In genomic region chr3L:3875004-3875403, dm6 we compare ENCODE assay signal across 1 fruit fly cellular context.
TF ChIP-seq lines count a peak whose summit lies in the region.

No protein-coding gene starts in this region.

TF ChIP-seq in whole organism, embryonic, 481 proteins besides CTCF, POLR2A, EP300 and RAD21 (continued from another document):
- TF ChIP-seq hbn (GFP tag; IDR thresholded peaks at IDR 0.05; lab: Robert Waterston, UW; ENCODE audit: partially characterized antibody) (no peak), ac (GFP tag; optimal IDR thresholded peaks at IDR 0.05; lab: Kevin White, UChicago) (peak; percentile 33), CG16863 (GFP tag; optimal IDR thresholded peaks at IDR 0.05; lab: Kevin White, UChicago) (peak; percentile 38), CG18476 (GFP tag; optimal IDR thresholded peaks at IDR 0.05; lab: Kevin White, UChicago) (peak; percentile 21), zfh1 (GFP tag; IDR thresholded peaks at IDR 0.05; lab: Robert Waterston, UW) (peak; percentile 8; the same call in 1 of the 3 replicates), lilli (GFP tag; optimal IDR thresholded peaks at IDR 0.05; lab: Kevin White, UChicago) (peak; percentile 16), CG8765 (GFP tag; IDR thresholded peaks at IDR 0.05; lab: Robert Waterston, UW) (peak; percentile 69; the same call in 1 of the 2 replicates), CG14667 (GFP tag; IDR thresholded peaks at IDR 0.05; lab: Robert Waterston, UW) (no peak), CG13424 (tag; optimal IDR thresholded peaks at IDR 0.05; lab: Kevin White, UChicago) (peak; percentile 30), CG34224 (GFP tag; IDR thresholded peaks at IDR 0.05; lab: Robert Waterston, UW; ENCODE audit: partially characterized antibody) (no peak), CG13775 (GFP tag; optimal IDR thresholded peaks at IDR 0.05; lab: Kevin White, UChicago) (peak; percentile 28), cad (GFP tag; optimal IDR thresholded peaks at IDR 0.05; lab: Kevin White, UChicago) (no peak), unpg (GFP tag; optimal IDR thresholded peaks at IDR 0.05; lab: Kevin White, UChicago) (peak; percentile 44), lmd (GFP tag; IDR thresholded peaks at IDR 0.05; lab: Robert Waterston, UW) (peak; percentile 18; the same call in 1 of the 2 replicates), Awh (GFP tag; IDR thresholded peaks at IDR 0.05; lab: Robert Waterston, UW) (peak; percentile 51; the same call in 1 of the 2 replicates), D19A (tag; optimal IDR thresholded peaks at IDR 0.05; lab: Kevin White, UChicago) (peak; percentile 26), seq (GFP tag; IDR thresholded peaks at IDR 0.05; lab: Robert Waterston, UW) (no peak)
